Worm (Caenorhabditis elegans) whole organism, midembryonic: ENCODE results near the gene C06C3.3.

Experiments
- T22C8.4 ChIP-seq: fragments of 200-800 bp; sonication (Bioruptor generic); IDR thresholded peaks from 2 replicates; pipeline ENCODE4 v1.3.6; 2022; ENCODE audit warnings: missing genetic modification characterization, missing compliant biosample characterization
- flt-1 ChIP-seq: fragments of 200-800 bp; sonication (Bioruptor generic); IDR thresholded peaks from 2 replicates; pipeline ENCODE4 v1.3.6; 2022; ENCODE audit warnings: missing genetic modification characterization, missing compliant biosample characterization
- med-1 ChIP-seq: sonication (generic microtip); optimal IDR thresholded peaks from 2 replicates; lab custom pipeline; 2017; ENCODE audit warnings: missing genetic modification characterization, mild to moderate bottlenecking, missing compliant biosample characterization, antibody characterized with exemption, missing genetic modification reagents; ENCODE audit not compliant: insufficient read depth
- ref-1 ChIP-seq: fragments of 200-800 bp; sonication (Bioruptor generic); conservative IDR thresholded peaks from 2 replicates; pipeline ENCODE4 v1.3.6; 2022; ENCODE audit warnings: missing genetic modification reagents, missing genetic modification characterization, missing compliant biosample characterization
- tab-1 ChIP-seq: fragments of 200-800 bp; sonication (Bioruptor generic); IDR thresholded peaks from 2 replicates; pipeline ENCODE4 v1.3.6; 2022; ENCODE audit warnings: missing genetic modification characterization, missing compliant biosample characterization
- ztf-29 ChIP-seq: fragments of 200-800 bp; sonication (Bioruptor generic); IDR thresholded peaks from 2 replicates; pipeline ENCODE4 v1.3.6; 2022; ENCODE audit warnings: missing genetic modification reagents, missing genetic modification characterization, missing compliant biosample characterization

DNA sequence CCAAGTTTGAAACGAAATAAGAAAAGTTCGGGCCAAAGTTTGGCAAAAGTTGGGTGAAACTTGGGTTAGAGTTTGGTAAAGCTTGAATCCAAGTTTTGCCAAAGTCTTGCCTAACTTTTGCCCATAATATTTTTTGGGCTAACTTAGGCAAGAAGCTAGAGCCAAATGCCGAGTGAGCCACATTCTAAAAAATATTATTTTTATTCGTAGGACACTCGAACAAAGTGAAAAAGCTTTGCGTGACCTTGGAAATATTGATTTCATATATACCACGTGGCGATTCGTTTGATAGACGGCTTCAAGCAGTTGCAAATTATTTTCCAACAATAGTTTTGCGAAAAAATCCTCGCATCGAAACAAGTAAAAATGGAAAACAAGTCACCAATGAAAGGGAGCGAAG, 31.6 kb upstream of the C06C3.3 start, which contains the start of gene Y51B9A.5:
- TF ChIP-seq flt-1 (GFP tag; lab: Robert Waterston, UW) (no peak), tab-1 (GFP tag; lab: Robert Waterston, UW) (no peak), ref-1 (GFP tag; lab: Robert Waterston, UW) (no peak), ztf-29 (GFP tag; lab: Robert Waterston, UW) (no peak), T22C8.4 (GFP tag; lab: Robert Waterston, UW) (no peak), med-1 (GFP tag; lab: Kevin White, UChicago) (no peak)
